Worm (Caenorhabditis elegans) whole organism, L2 larva: ENCODE data around the gene arrd-1.

Source experiments
- aly-2 ChIP-seq: fragments of 150-350 bp; optimal IDR thresholded peaks from 2 replicates; lab custom pipeline; 2014; ENCODE audit warnings: missing biosample characterization, missing genetic modification characterization
- blmp-1 ChIP-seq: sonication (generic microtip); optimal IDR thresholded peaks from 2 replicates; lab custom pipeline; 2017; ENCODE audit warnings: missing genetic modification characterization, mild to moderate bottlenecking, missing compliant biosample characterization, antibody characterized with exemption, moderate library complexity; ENCODE audit not compliant: insufficient read depth
- dmd-4 ChIP-seq: sonication (generic microtip); optimal IDR thresholded peaks from 2 replicates; lab custom pipeline; 2017; ENCODE audit warnings: missing biosample characterization, missing genetic modification characterization
- fos-1 ChIP-seq: fragments of 150-350 bp; optimal IDR thresholded peaks from 2 replicates; lab custom pipeline; 2014; ENCODE audit warnings: missing biosample characterization, missing genetic modification characterization
- lin-39 ChIP-seq: fragments of 150-350 bp; optimal IDR thresholded peaks from 2 replicates; lab custom pipeline; 2014; ENCODE audit warnings: missing biosample characterization, missing genetic modification reagents, missing genetic modification characterization
- nhr-12 ChIP-seq: fragments of 150-350 bp; optimal IDR thresholded peaks from 2 replicates; lab custom pipeline; 2014; ENCODE audit warnings: missing biosample characterization, missing genetic modification characterization
- unc-62 ChIP-seq: fragments of 150-350 bp; optimal IDR thresholded peaks from 2 replicates; lab custom pipeline; 2014; ENCODE audit warnings: missing biosample characterization, missing genetic modification reagents, missing genetic modification characterization
- zag-1 ChIP-seq: fragments of 150-350 bp; optimal IDR thresholded peaks from 2 replicates; lab custom pipeline; 2014; ENCODE audit warnings: missing biosample characterization, missing genetic modification characterization

ce11 chrII:633984-634383 is 6.7 kb downstream of the arrd-1 start, which contains the start of gene T04B8.1:
- TF ChIP-seq zag-1 (tag; lab: Kevin White, UChicago) (no peak), lin-39 (no peak), aly-2 (no peak), fos-1 (tag; lab: Kevin White, UChicago) (no peak), blmp-1 (tag; lab: Kevin White, UChicago) (no peak), nhr-12 (tag; lab: Kevin White, UChicago) (no peak), unc-62 (no peak), dmd-4 (no peak)
